Fruit fly (Drosophila melanogaster) whole organism, embryonic: ENCODE data around the gene Arc42.

Source experiments
- BtbVII ChIP-seq: fragments of 200-800 bp; sonication (Bioruptor generic); optimal IDR thresholded peaks from 3 replicates; lab custom pipeline; 2017; ENCODE audit warnings: missing biosample characterization, mild to moderate bottlenecking, missing genetic modification characterization
- CG10267 ChIP-seq: fragments of 200-800 bp; sonication (Bioruptor generic); optimal IDR thresholded peaks from 2 replicates; lab custom pipeline; 2018; ENCODE audit warnings: missing biosample characterization, mild to moderate bottlenecking, missing genetic modification characterization, moderate library complexity
- CG11093 ChIP-seq: fragments of 200-800 bp; sonication (Bioruptor generic); IDR thresholded peaks from 3 replicates; pipeline ENCODE4 v1.3.6; 2022; ENCODE audit warnings: missing biosample characterization, missing genetic modification characterization
- CG12104 ChIP-seq: fragments of 200-800 bp; sonication (Bioruptor generic); optimal IDR thresholded peaks from 3 replicates; lab custom pipeline; 2016; ENCODE audit warnings: missing biosample characterization, missing genetic modification characterization
- CG12299 ChIP-seq: fragments of 200-800 bp; sonication (Bioruptor generic); optimal IDR thresholded peaks from 2 replicates; lab custom pipeline; 2018; ENCODE audit warnings: missing biosample characterization, mild to moderate bottlenecking, missing genetic modification characterization
- CG12659 ChIP-seq: fragments of 200-800 bp; sonication (Bioruptor generic); optimal IDR thresholded peaks from 3 replicates; lab custom pipeline; 2017; ENCODE audit warnings: mild to moderate bottlenecking, missing biosample characterization, missing genetic modification reagents, missing genetic modification characterization
- CG13287 ChIP-seq: fragments of 200-800 bp; sonication (Bioruptor generic); IDR thresholded peaks from 2 replicates; pipeline ENCODE4 v1.3.6; 2022; ENCODE audit warnings: missing biosample characterization, missing genetic modification characterization; ENCODE audit not compliant: partially characterized antibody
- CG13296 ChIP-seq: fragments of 200-800 bp; sonication (Bioruptor generic); optimal IDR thresholded peaks from 3 replicates; lab custom pipeline; 2018; ENCODE audit warnings: missing biosample characterization, mild to moderate bottlenecking, missing genetic modification characterization
- CG13624 ChIP-seq: fragments of 200-800 bp; sonication (Bioruptor generic); optimal IDR thresholded peaks from 2 replicates; lab custom pipeline; 2016; ENCODE audit warnings: missing biosample characterization, missing genetic modification characterization
- CG14710 ChIP-seq: fragments of 200-800 bp; sonication (Bioruptor generic); optimal IDR thresholded peaks from 3 replicates; lab custom pipeline; 2019; ENCODE audit warnings: missing biosample characterization, mild to moderate bottlenecking, missing genetic modification characterization, moderate library complexity
- CG1647 ChIP-seq: fragments of 200-800 bp; sonication (Bioruptor generic); optimal IDR thresholded peaks from 3 replicates; lab custom pipeline; 2016; ENCODE audit warnings: missing biosample characterization, missing genetic modification characterization
- CG16779 ChIP-seq: fragments of 200-800 bp; sonication (Bioruptor generic); IDR thresholded peaks from 2 replicates; pipeline ENCODE4 v1.3.6; 2022; ENCODE audit warnings: missing biosample characterization, missing genetic modification characterization
- CG17385 ChIP-seq: fragments of 200-800 bp; sonication (Bioruptor generic); optimal IDR thresholded peaks from 3 replicates; lab custom pipeline; 2018; ENCODE audit warnings: missing biosample characterization, mild to moderate bottlenecking, missing genetic modification characterization
- CG3065 ChIP-seq: fragments of 200-800 bp; sonication (Bioruptor generic); optimal IDR thresholded peaks from 2 replicates; lab custom pipeline; 2016; ENCODE audit warnings: missing biosample characterization, missing genetic modification characterization
- CG5180 ChIP-seq: fragments of 200-800 bp; sonication (Bioruptor generic); optimal IDR thresholded peaks from 3 replicates; lab custom pipeline; 2017; ENCODE audit warnings: missing biosample characterization, missing genetic modification characterization, mild to moderate bottlenecking, moderate library complexity, missing genetic modification reagents
- CG5953 ChIP-seq: fragments of 200-800 bp; sonication (Bioruptor generic); IDR thresholded peaks from 2 replicates; pipeline ENCODE4 v1.3.6; 2022; ENCODE audit warnings: missing biosample characterization, missing genetic modification characterization
- CG6813 ChIP-seq: fragments of 200-800 bp; sonication (Bioruptor generic); optimal IDR thresholded peaks from 2 replicates; lab custom pipeline; 2017; ENCODE audit warnings: missing biosample characterization, missing genetic modification characterization, mild to moderate bottlenecking, moderate library complexity, missing genetic modification reagents
- CG7745 ChIP-seq: fragments of 200-800 bp; sonication (Bioruptor generic); optimal IDR thresholded peaks from 2 replicates; lab custom pipeline; 2018; ENCODE audit warnings: missing biosample characterization, mild to moderate bottlenecking, missing genetic modification characterization, moderate library complexity
- CG9609 ChIP-seq: fragments of 200-800 bp; sonication (Bioruptor generic); optimal IDR thresholded peaks from 3 replicates; lab custom pipeline; 2016; ENCODE audit warnings: missing biosample characterization, missing genetic modification characterization
- Dbx ChIP-seq: fragments of 200-800 bp; sonication (Bioruptor generic); IDR thresholded peaks from 3 replicates; pipeline ENCODE4 v1.3.6; 2022; ENCODE audit warnings: missing biosample characterization, missing genetic modification characterization
- Fer3 ChIP-seq: fragments of 200-800 bp; sonication (Bioruptor generic); optimal IDR thresholded peaks from 2 replicates; lab custom pipeline; 2018; ENCODE audit warnings: missing biosample characterization, mild to moderate bottlenecking, missing genetic modification characterization, moderate library complexity
- Med ChIP-seq: fragments of 200-800 bp; sonication (Bioruptor generic); peaks from one replicate; lab custom pipeline; 2016; ENCODE audit warnings: missing biosample characterization, missing genetic modification characterization, mild to moderate bottlenecking, inconsistent platforms, moderate library complexity
- NC2α ChIP-seq: fragments of 200-800 bp; sonication (Bioruptor generic); optimal IDR thresholded peaks from 2 replicates; lab custom pipeline; 2016; ENCODE audit warnings: missing biosample characterization, missing genetic modification characterization
- NC2β ChIP-seq: fragments of 200-800 bp; sonication (Bioruptor generic); optimal IDR thresholded peaks from 2 replicates; lab custom pipeline; 2016; ENCODE audit warnings: missing biosample characterization, missing genetic modification characterization
- NfI ChIP-seq: fragments of 200-800 bp; sonication (Bioruptor generic); optimal IDR thresholded peaks from 3 replicates; lab custom pipeline; 2018; ENCODE audit warnings: missing biosample characterization, mild to moderate bottlenecking, missing genetic modification characterization, moderate library complexity
- Rfx ChIP-seq: fragments of 200-800 bp; sonication (Bioruptor generic); IDR thresholded peaks from 2 replicates; pipeline ENCODE4 v1.3.6; 2022; ENCODE audit warnings: missing biosample characterization, missing genetic modification characterization
- TFAM ChIP-seq: fragments of 200-800 bp; sonication (Bioruptor generic); optimal IDR thresholded peaks from 2 replicates; lab custom pipeline; 2017; ENCODE audit warnings: missing biosample characterization, missing genetic modification characterization, inconsistent platforms
- caup ChIP-seq: fragments of 200-800 bp; sonication (Bioruptor generic); optimal IDR thresholded peaks from 3 replicates; lab custom pipeline; 2017; ENCODE audit warnings: missing biosample characterization, mild to moderate bottlenecking, missing genetic modification characterization, moderate library complexity; ENCODE audit not compliant: severe bottlenecking
- chif ChIP-seq, 2 experiments: fragments of 200-800 bp; sonication (Bioruptor generic); optimal IDR thresholded peaks; 3 replicates each; lab custom pipeline; 2016; ENCODE audit warnings: missing biosample characterization in 2 of 2, missing genetic modification characterization in 2 of 2
- corto ChIP-seq: fragments of 200-800 bp; sonication (Bioruptor generic); optimal IDR thresholded peaks from 2 replicates; lab custom pipeline; 2016; ENCODE audit warnings: missing biosample characterization, mild to moderate bottlenecking, missing genetic modification characterization, moderate library complexity
- danr ChIP-seq: fragments of 200-800 bp; sonication (Bioruptor generic); IDR thresholded peaks from 2 replicates; pipeline ENCODE4 v1.3.6; 2022; ENCODE audit warnings: missing biosample characterization, missing genetic modification characterization
- en ChIP-seq: fragments of 200-800 bp; sonication (Bioruptor generic); optimal IDR thresholded peaks from 2 replicates; lab custom pipeline; 2016; ENCODE audit warnings: missing biosample characterization, missing genetic modification characterization
- eyg ChIP-seq: fragments of 200-800 bp; sonication (Bioruptor generic); optimal IDR thresholded peaks from 3 replicates; lab custom pipeline; 2016; ENCODE audit warnings: missing biosample characterization, missing genetic modification characterization
- grn ChIP-seq: fragments of 200-800 bp; sonication (Bioruptor generic); optimal IDR thresholded peaks from 3 replicates; lab custom pipeline; 2017; ENCODE audit warnings: missing biosample characterization, missing genetic modification characterization
- ham ChIP-seq: fragments of 200-800 bp; sonication (Bioruptor generic); IDR thresholded peaks from 2 replicates; pipeline ENCODE4 v1.3.6; 2022; ENCODE audit warnings: missing biosample characterization, missing genetic modification characterization
- lbe ChIP-seq: fragments of 200-800 bp; sonication (Bioruptor generic); optimal IDR thresholded peaks from 2 replicates; lab custom pipeline; 2016; ENCODE audit warnings: missing biosample characterization, mild to moderate bottlenecking, missing genetic modification characterization
- lov ChIP-seq, 2 experiments: fragments of 200-800 bp in 1 of 2; fragments of >200 bp in 1 of 2; sonication (Bioruptor generic) in 1 of 2; IDR thresholded peaks in 1 of 2; optimal IDR thresholded peaks in 1 of 2; 2 replicates in 1 of 2; 3 replicates in 1 of 2; pipeline versions ENCODE4 v1.3.6 to Lab custom; 2017 to 2022; ENCODE audit warnings: missing biosample characterization in 1 of 2, missing genetic modification characterization in 1 of 2
- maf-S ChIP-seq: fragments of 200-800 bp; sonication (Bioruptor generic); optimal IDR thresholded peaks from 2 replicates; lab custom pipeline; 2016; ENCODE audit warnings: missing biosample characterization, missing genetic modification characterization
- pan ChIP-seq, 4 experiments: fragments of >200 bp in 3 of 4; fragments of 200-800 bp in 1 of 4; sonication (Bioruptor generic) in 1 of 4; optimal IDR thresholded peaks in 3 of 4; IDR thresholded peaks in 1 of 4; 2 replicates each; pipeline versions ENCODE4 v1.3.6 to Lab custom; 2017 to 2022; ENCODE audit warnings: missing biosample characterization in 2 of 4, missing genetic modification characterization in 2 of 4, mixed read lengths in 1 of 4
- repo ChIP-seq: fragments of 200-800 bp; sonication (Bioruptor generic); optimal IDR thresholded peaks from 2 replicates; lab custom pipeline; 2016; ENCODE audit warnings: missing biosample characterization, missing genetic modification characterization
- sens ChIP-seq: fragments of 200-800 bp; sonication (Bioruptor generic); peaks from one replicate; lab custom pipeline; 2016; ENCODE audit warnings: missing biosample characterization, missing genetic modification characterization
- shn ChIP-seq: fragments of 200-800 bp; sonication (Bioruptor generic); optimal IDR thresholded peaks from 3 replicates; lab custom pipeline; 2016; ENCODE audit warnings: missing biosample characterization, missing genetic modification characterization
- slou ChIP-seq: fragments of 200-800 bp; sonication (Bioruptor generic); optimal IDR thresholded peaks from 3 replicates; lab custom pipeline; 2016; ENCODE audit warnings: missing biosample characterization, missing genetic modification characterization
- sna ChIP-seq: fragments of 200-800 bp; sonication (Bioruptor generic); IDR thresholded peaks from 2 replicates; pipeline ENCODE4 v1.3.6; 2022; ENCODE audit warnings: missing biosample characterization, missing genetic modification characterization; ENCODE audit not compliant: partially characterized antibody
- sob ChIP-seq: fragments of 200-800 bp; sonication (Bioruptor generic); IDR thresholded peaks from 2 replicates; pipeline ENCODE4 v1.3.6; 2022; ENCODE audit warnings: missing biosample characterization, missing genetic modification characterization
- toy ChIP-seq: fragments of 200-800 bp; sonication (Bioruptor generic); IDR thresholded peaks from 2 replicates; pipeline ENCODE4 v1.3.6; 2022; ENCODE audit warnings: missing biosample characterization, missing genetic modification characterization
- zfh1 ChIP-seq: fragments of 200-800 bp; sonication (Bioruptor generic); IDR thresholded peaks from 3 replicates; pipeline ENCODE4 v1.3.6; 2022; ENCODE audit warnings: missing biosample characterization, missing genetic modification characterization
- zfh2 ChIP-seq: fragments of 200-800 bp; sonication (Bioruptor generic); optimal IDR thresholded peaks from 2 replicates; lab custom pipeline; 2016; ENCODE audit warnings: missing biosample characterization, missing genetic modification characterization

Arc42 gene

dm6 chr3R:19858017-19858659 lies 19.4 kb upstream of the Arc42 start (continued):
- TF ChIP-seq maf-S, result peak; percentile 10
- peak; percentile 34 for TF ChIP-seq grn
- TF ChIP-seq CG9609, result peak; percentile 18
- TF ChIP-seq toy (GFP tag; lab: Robert Waterston, UW), result no peak
- peak; percentile 5 for TF ChIP-seq CG14710
- peak; percentile 34; the same call in 1 of the 3 replicates for TF ChIP-seq zfh1 (GFP tag; lab: Robert Waterston, UW)
- peak; percentile 19 for TF ChIP-seq corto (GFP tag; lab: Kevin White, UChicago)
- no peak for TF ChIP-seq CG1647 (GFP tag; lab: Kevin White, UChicago)
- peak; percentile 46; the same call in 1 of the 2 replicates for TF ChIP-seq Rfx (GFP tag; lab: Robert Waterston, UW)
- TF ChIP-seq sna, result no peak
- TF ChIP-seq CG13287 (GFP tag; lab: Robert Waterston, UW), result no peak
- no peak for TF ChIP-seq CG12299 (tag; lab: Kevin White, UChicago)
- TF ChIP-seq lbe (GFP tag; lab: Kevin White, UChicago), result peak; percentile 86
- TF ChIP-seq CG6813 (GFP tag; lab: Kevin White, UChicago), result peak; percentile 65
- TF ChIP-seq CG3065 (GFP tag; lab: Kevin White, UChicago), result no peak
- TF ChIP-seq Dbx (GFP tag; lab: Robert Waterston, UW), result peak; percentile 68; the same call in 2 of the 3 replicates
- no peak for TF ChIP-seq TFAM (GFP tag; lab: Kevin White, UChicago)
- TF ChIP-seq CG13624 (GFP tag; lab: Kevin White, UChicago), result peak; percentile 25
- no peak for TF ChIP-seq NC2β (GFP tag; lab: Kevin White, UChicago)
- TF ChIP-seq sens (GFP tag; lab: Kevin White, UChicago), result peak; percentile 68
- no peak for TF ChIP-seq NC2α (GFP tag; lab: Kevin White, UChicago)
- peak; percentile 16 for TF ChIP-seq CG12659 (GFP tag; lab: Kevin White, UChicago)
- TF ChIP-seq BtbVII, result peak; percentile 68
- TF ChIP-seq CG7745 (tag; lab: Kevin White, UChicago), result peak; percentile 44
- peak; percentile 3 for TF ChIP-seq CG17385 (GFP tag; lab: Kevin White, UChicago)
- peak; percentile 37 for TF ChIP-seq zfh2 (GFP tag; lab: Kevin White, UChicago)
- TF ChIP-seq en (GFP tag; lab: Kevin White, UChicago), result no peak
- TF ChIP-seq danr (GFP tag; lab: Robert Waterston, UW), result no peak
- no peak for TF ChIP-seq CG10267 (tag; lab: Kevin White, UChicago)
- TF ChIP-seq pan (optimal IDR thresholded peaks at IDR 0.05; lab: Kevin White, UChicago), result no peak
- no peak for TF ChIP-seq pan (GFP tag; optimal IDR thresholded peaks at IDR 0.05 in 1 of 2, IDR thresholded peaks at IDR 0.05 in 1 of 2)
- TF ChIP-seq CG12104, result peak; percentile 14
- peak; percentile 54; the same call in 1 of the 2 replicates for TF ChIP-seq sob (GFP tag; lab: Robert Waterston, UW)
- peak; percentile 71 for TF ChIP-seq caup (GFP tag; lab: Kevin White, UChicago)
- TF ChIP-seq CG5953 (GFP tag; lab: Robert Waterston, UW), result 0 out of 2 replicates have a peak, but pooled peaks have one; percentile 6
- TF ChIP-seq Fer3 (tag; lab: Kevin White, UChicago), result no peak
- TF ChIP-seq shn, result no peak
- TF ChIP-seq CG16779 (GFP tag; lab: Robert Waterston, UW), result 0 out of 2 replicates have a peak, but pooled peaks have one; percentile 8
- no peak for TF ChIP-seq NfI
- peak; percentile 12 for TF ChIP-seq repo (GFP tag; lab: Kevin White, UChicago)
- TF ChIP-seq lov (optimal IDR thresholded peaks at IDR 0.05; lab: Kevin White, UChicago), result no peak
- TF ChIP-seq lov (GFP tag; IDR thresholded peaks at IDR 0.05; lab: Robert Waterston, UW), result 0 out of 3 replicates have a peak, but pooled peaks have one; percentile 11
- TF ChIP-seq ham (GFP tag; lab: Robert Waterston, UW), result peak; percentile 9; the same call in 1 of the 2 replicates
- TF ChIP-seq Med (GFP tag; lab: Kevin White, UChicago), result peak; percentile 92
- TF ChIP-seq chif (GFP tag; optimal IDR thresholded peaks at IDR 0.05; lab: Kevin White, UChicago), result peak in 1 of 2 experiments; percentile 19
- TF ChIP-seq CG5180 (GFP tag; lab: Kevin White, UChicago), result peak; percentile 31
- TF ChIP-seq CG11093 (GFP tag; lab: Robert Waterston, UW), result no peak
- TF ChIP-seq slou (GFP tag; lab: Kevin White, UChicago), result peak; percentile 4
- TF ChIP-seq eyg (GFP tag; lab: Kevin White, UChicago), result peak; percentile 21
- peak; percentile 29 for TF ChIP-seq CG13296 (GFP tag; lab: Kevin White, UChicago)
